Fruit fly (Drosophila melanogaster) whole organism, embryonic: ENCODE results near the gene Rassf.

Source experiments
- Abd-B ChIP-seq: fragments of 200-800 bp; sonication (Bioruptor generic); optimal IDR thresholded peaks from 2 replicates; lab custom pipeline; 2018; ENCODE audit warnings: missing biosample characterization, mild to moderate bottlenecking, missing genetic modification characterization, moderate library complexity
- Antp ChIP-seq: fragments of 200-800 bp; sonication (Bioruptor generic); optimal IDR thresholded peaks from 3 replicates; lab custom pipeline; 2016; ENCODE audit warnings: missing biosample characterization, missing genetic modification characterization
- Atf-2 ChIP-seq: fragments of 200-800 bp; sonication (Bioruptor generic); optimal IDR thresholded peaks from 2 replicates; lab custom pipeline; 2016; ENCODE audit warnings: missing biosample characterization, missing genetic modification characterization
- CG10431 ChIP-seq: fragments of 200-800 bp; sonication (Bioruptor generic); optimal IDR thresholded peaks from 3 replicates; lab custom pipeline; 2018; ENCODE audit warnings: missing biosample characterization, mild to moderate bottlenecking, missing genetic modification characterization
- CG10462 ChIP-seq: fragments of 200-800 bp; sonication (Bioruptor generic); optimal IDR thresholded peaks from 2 replicates; lab custom pipeline; 2016; ENCODE audit warnings: missing biosample characterization, missing genetic modification characterization
- CG11504 ChIP-seq: fragments of 200-800 bp; sonication (Bioruptor generic); optimal IDR thresholded peaks from 3 replicates; lab custom pipeline; 2019; ENCODE audit warnings: missing biosample characterization, mild to moderate bottlenecking, missing genetic modification characterization, moderate library complexity
- CG12155 ChIP-seq: fragments of 200-800 bp; sonication (Bioruptor generic); optimal IDR thresholded peaks from 3 replicates; lab custom pipeline; 2016; ENCODE audit warnings: missing biosample characterization, missing genetic modification characterization
- CG12299 ChIP-seq: fragments of 200-800 bp; sonication (Bioruptor generic); optimal IDR thresholded peaks from 2 replicates; lab custom pipeline; 2018; ENCODE audit warnings: missing biosample characterization, mild to moderate bottlenecking, missing genetic modification characterization
- CG12942 ChIP-seq: fragments of 200-800 bp; sonication (Bioruptor generic); optimal IDR thresholded peaks from 3 replicates; lab custom pipeline; 2016; ENCODE audit warnings: missing biosample characterization, missing genetic modification characterization
- CG14050 ChIP-seq: fragments of 200-800 bp; sonication (Bioruptor generic); IDR thresholded peaks from 3 replicates; pipeline ENCODE4 v1.3.6; 2022; ENCODE audit warnings: missing biosample characterization, missing genetic modification characterization
- CG16863 ChIP-seq: fragments of 200-800 bp; sonication (Bioruptor generic); optimal IDR thresholded peaks from 3 replicates; lab custom pipeline; 2016; ENCODE audit warnings: missing biosample characterization, missing genetic modification characterization
- CG31388 ChIP-seq: fragments of 200-800 bp; sonication (Bioruptor generic); optimal IDR thresholded peaks from 2 replicates; lab custom pipeline; 2016; ENCODE audit warnings: missing biosample characterization, missing genetic modification characterization
- CG34376 ChIP-seq: fragments of 200-800 bp; sonication (Bioruptor generic); optimal IDR thresholded peaks from 2 replicates; lab custom pipeline; 2018; ENCODE audit warnings: missing biosample characterization, mild to moderate bottlenecking, missing genetic modification characterization
- CG42726 ChIP-seq: fragments of 200-800 bp; sonication (Bioruptor generic); IDR thresholded peaks from 2 replicates; pipeline ENCODE4 v1.3.6; 2022; ENCODE audit warnings: missing biosample characterization, missing genetic modification characterization; ENCODE audit not compliant: partially characterized antibody
- CG4328 ChIP-seq: fragments of 200-800 bp; sonication (Bioruptor generic); optimal IDR thresholded peaks from 3 replicates; lab custom pipeline; 2017; ENCODE audit warnings: missing biosample characterization, missing genetic modification reagents, missing genetic modification characterization
- CG43689 ChIP-seq: fragments of 200-800 bp; sonication (Bioruptor generic); IDR thresholded peaks from 2 replicates; pipeline ENCODE4 v1.3.6; 2022; ENCODE audit warnings: missing biosample characterization, missing genetic modification characterization
- CG6791 ChIP-seq: fragments of 200-800 bp; sonication (Bioruptor generic); IDR thresholded peaks from 3 replicates; pipeline ENCODE4 v1.3.6; 2022; ENCODE audit warnings: missing biosample characterization, missing genetic modification characterization; ENCODE audit not compliant: partially characterized antibody
- CG6854 ChIP-seq: fragments of 200-800 bp; sonication (Bioruptor generic); optimal IDR thresholded peaks from 3 replicates; lab custom pipeline; 2017; ENCODE audit warnings: missing biosample characterization, mild to moderate bottlenecking, missing genetic modification characterization
- CG7271 ChIP-seq: fragments of 200-800 bp; sonication (Bioruptor generic); optimal IDR thresholded peaks from 2 replicates; lab custom pipeline; 2018; ENCODE audit warnings: missing biosample characterization, mild to moderate bottlenecking, missing genetic modification characterization, moderate library complexity
- CG7839 ChIP-seq: fragments of 200-800 bp; sonication (Bioruptor generic); optimal IDR thresholded peaks from 3 replicates; lab custom pipeline; 2018; ENCODE audit warnings: missing biosample characterization, mild to moderate bottlenecking, missing genetic modification characterization, moderate library complexity
- CG8290 ChIP-seq, 3 experiments: fragments of 200-800 bp; sonication (Bioruptor generic); optimal IDR thresholded peaks; 2 replicates each; lab custom pipeline; 2016 to 2019; ENCODE audit warnings: missing biosample characterization in 3 of 3, missing genetic modification characterization in 3 of 3, mild to moderate bottlenecking in 2 of 3, moderate library complexity in 1 of 3
- GATAe ChIP-seq: fragments of 200-800 bp; sonication (Bioruptor generic); conservative IDR thresholded peaks from 2 replicates; pipeline ENCODE4 v1.3.6; 2022; ENCODE audit warnings: missing biosample characterization, missing genetic modification characterization
- Hr51 ChIP-seq, 2 experiments: fragments of 200-800 bp; sonication (Bioruptor generic); optimal IDR thresholded peaks; 2 replicates in 1 of 2; 3 replicates in 1 of 2; lab custom pipeline; 2016 to 2018; ENCODE audit warnings: missing biosample characterization in 2 of 2, missing genetic modification characterization in 2 of 2, mild to moderate bottlenecking in 1 of 2, moderate library complexity in 1 of 2
- Lhr ChIP-seq: fragments of 200-800 bp; sonication (Bioruptor generic); optimal IDR thresholded peaks from 3 replicates; lab custom pipeline; 2017; ENCODE audit warnings: mild to moderate bottlenecking, missing biosample characterization, missing genetic modification reagents, missing genetic modification characterization
- Med ChIP-seq: fragments of 200-800 bp; sonication (Bioruptor generic); peaks from one replicate; lab custom pipeline; 2016; ENCODE audit warnings: missing biosample characterization, missing genetic modification characterization, mild to moderate bottlenecking, inconsistent platforms, moderate library complexity
- Oli ChIP-seq: fragments of 200-800 bp; sonication (Bioruptor generic); optimal IDR thresholded peaks from 2 replicates; lab custom pipeline; 2018; ENCODE audit warnings: missing biosample characterization, mild to moderate bottlenecking, missing genetic modification characterization, moderate library complexity
- Sry-β ChIP-seq: fragments of 200-800 bp; sonication (Bioruptor generic); optimal IDR thresholded peaks from 2 replicates; lab custom pipeline; 2018; ENCODE audit warnings: missing biosample characterization, mild to moderate bottlenecking, missing genetic modification characterization, moderate library complexity
- ase ChIP-seq: fragments of 200-800 bp; sonication (Bioruptor generic); IDR thresholded peaks from 3 replicates; pipeline ENCODE4 v1.3.6; 2022; ENCODE audit warnings: missing biosample characterization, missing genetic modification characterization
- ato ChIP-seq: fragments of 200-800 bp; sonication (Bioruptor generic); IDR thresholded peaks from 2 replicates; pipeline ENCODE4 v1.3.6; 2022; ENCODE audit warnings: missing biosample characterization, missing genetic modification characterization; ENCODE audit not compliant: partially characterized antibody
- caup ChIP-seq: fragments of 200-800 bp; sonication (Bioruptor generic); optimal IDR thresholded peaks from 3 replicates; lab custom pipeline; 2017; ENCODE audit warnings: missing biosample characterization, mild to moderate bottlenecking, missing genetic modification characterization, moderate library complexity; ENCODE audit not compliant: severe bottlenecking
- dysf ChIP-seq: fragments of 200-800 bp; sonication (Bioruptor generic); IDR thresholded peaks from 3 replicates; pipeline ENCODE4 v1.3.6; 2022; ENCODE audit warnings: missing biosample characterization, missing genetic modification characterization
- emc ChIP-seq: fragments of 200-800 bp; sonication (Bioruptor generic); optimal IDR thresholded peaks from 2 replicates; lab custom pipeline; 2016; ENCODE audit warnings: missing biosample characterization, missing genetic modification characterization
- fd102C ChIP-seq: fragments of 200-800 bp; sonication (Bioruptor generic); optimal IDR thresholded peaks from 2 replicates; lab custom pipeline; 2018; ENCODE audit warnings: missing biosample characterization, mild to moderate bottlenecking, missing genetic modification characterization, moderate library complexity
- fd64A ChIP-seq: fragments of 200-800 bp; sonication (Bioruptor generic); optimal IDR thresholded peaks from 3 replicates; lab custom pipeline; 2018; ENCODE audit warnings: missing biosample characterization, mild to moderate bottlenecking, missing genetic modification characterization
- gem ChIP-seq: fragments of 200-800 bp; sonication (Bioruptor generic); optimal IDR thresholded peaks from 2 replicates; lab custom pipeline; 2019; ENCODE audit warnings: missing biosample characterization, mild to moderate bottlenecking, missing genetic modification characterization, moderate library complexity
- klu ChIP-seq: fragments of 200-800 bp; sonication (Bioruptor generic); IDR thresholded peaks from 2 replicates; pipeline ENCODE4 v1.3.6; 2022; ENCODE audit warnings: missing biosample characterization, missing genetic modification characterization
- nom ChIP-seq: fragments of 200-800 bp; sonication (Bioruptor generic); optimal IDR thresholded peaks from 2 replicates; lab custom pipeline; 2017; ENCODE audit warnings: missing biosample characterization, missing genetic modification characterization, mild to moderate bottlenecking, moderate library complexity, missing genetic modification reagents
- pan ChIP-seq, 4 experiments: fragments of >200 bp in 3 of 4; fragments of 200-800 bp in 1 of 4; sonication (Bioruptor generic) in 1 of 4; optimal IDR thresholded peaks in 3 of 4; IDR thresholded peaks in 1 of 4; 2 replicates each; pipeline versions ENCODE4 v1.3.6 to Lab custom; 2017 to 2022; ENCODE audit warnings: missing biosample characterization in 2 of 4, missing genetic modification characterization in 2 of 4, mixed read lengths in 1 of 4
- peb ChIP-seq: fragments of 200-800 bp; sonication (Bioruptor generic); IDR thresholded peaks from 2 replicates; pipeline ENCODE4 v1.3.6; 2022; ENCODE audit warnings: missing biosample characterization, missing genetic modification characterization
- pho ChIP-seq: fragments of 200-800 bp; sonication (Bioruptor generic); optimal IDR thresholded peaks from 2 replicates; lab custom pipeline; 2016; ENCODE audit warnings: missing biosample characterization, missing genetic modification characterization
- pnt ChIP-seq: fragments of 200-800 bp; sonication (Bioruptor generic); optimal IDR thresholded peaks from 3 replicates; lab custom pipeline; 2016; ENCODE audit warnings: missing biosample characterization, missing genetic modification characterization
- ranshi ChIP-seq: fragments of 200-800 bp; sonication (Bioruptor generic); IDR thresholded peaks from 2 replicates; pipeline ENCODE4 v1.3.6; 2022; ENCODE audit warnings: missing biosample characterization, missing genetic modification characterization
- sqz ChIP-seq: fragments of 200-800 bp; sonication (Bioruptor generic); optimal IDR thresholded peaks from 3 replicates; lab custom pipeline; 2018; ENCODE audit warnings: missing biosample characterization, mild to moderate bottlenecking, missing genetic modification characterization
- tup ChIP-seq: fragments of 200-800 bp; sonication (Bioruptor generic); optimal IDR thresholded peaks from 2 replicates; lab custom pipeline; 2016; ENCODE audit warnings: missing biosample characterization, mild to moderate bottlenecking, missing genetic modification characterization, moderate library complexity
- vfl ChIP-seq: fragments of 200-800 bp; sonication (Bioruptor generic); optimal IDR thresholded peaks from 2 replicates; lab custom pipeline; 2016; ENCODE audit warnings: missing biosample characterization, missing genetic modification characterization
- wek ChIP-seq: fragments of 200-800 bp; sonication (Bioruptor generic); optimal IDR thresholded peaks from 3 replicates; lab custom pipeline; 2018; ENCODE audit warnings: missing biosample characterization, mild to moderate bottlenecking, missing genetic modification characterization, moderate library complexity
- zfh1 ChIP-seq: fragments of 200-800 bp; sonication (Bioruptor generic); IDR thresholded peaks from 3 replicates; pipeline ENCODE4 v1.3.6; 2022; ENCODE audit warnings: missing biosample characterization, missing genetic modification characterization

Rassf gene

DNA sequence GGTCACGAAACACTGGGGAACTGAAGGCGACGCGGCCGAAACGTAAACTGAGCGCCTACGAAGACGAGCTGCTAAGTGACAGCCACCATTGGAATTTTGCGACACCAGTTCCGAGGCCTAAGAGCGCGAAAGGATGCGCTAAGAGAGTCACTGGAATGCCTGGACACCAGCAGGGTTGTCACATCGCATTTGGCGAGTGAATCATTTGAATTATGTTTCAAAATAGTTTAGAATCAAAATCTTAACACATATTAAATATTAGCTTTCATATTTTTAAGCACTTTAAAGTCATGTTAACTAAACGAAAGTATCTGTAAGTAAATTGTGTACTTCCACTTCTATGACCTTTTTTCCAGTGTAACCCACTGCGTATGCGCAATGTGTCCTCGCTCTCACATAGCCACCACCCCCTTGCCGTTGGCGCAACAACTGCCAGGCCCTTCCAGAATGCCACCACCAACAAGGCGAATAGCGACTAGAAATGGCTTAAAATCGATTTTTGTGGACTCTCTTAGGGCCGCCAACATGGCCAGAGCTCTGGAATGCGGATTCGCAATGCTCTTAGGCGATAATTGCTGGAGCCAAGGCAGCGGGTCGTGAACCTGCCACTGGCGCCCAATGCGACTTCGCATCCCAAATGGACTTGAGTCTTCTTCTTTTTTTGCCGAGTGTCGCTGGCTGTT, 4.9 kb downstream of the Rassf start, which contains the start of gene Cow (continued):
- peak; percentile 69 for TF ChIP-seq CG6854 (GFP tag; lab: Kevin White, UChicago)
- TF ChIP-seq tup (GFP tag; lab: Kevin White, UChicago) = peak; percentile 3
- peak; percentile 70 for TF ChIP-seq CG7839 (tag; lab: Kevin White, UChicago)
- no peak for TF ChIP-seq CG7271 (tag; lab: Kevin White, UChicago)
- TF ChIP-seq Hr51 (GFP tag; optimal IDR thresholded peaks at IDR 0.05; lab: Kevin White, UChicago) = peak; percentile 43 to 73
- no peak for TF ChIP-seq nom (GFP tag; lab: Kevin White, UChicago)
- TF ChIP-seq CG6791 (GFP tag; lab: Robert Waterston, UW) = no peak
- no peak for TF ChIP-seq CG8290 (GFP tag; optimal IDR thresholded peaks at IDR 0.05; lab: Kevin White, UChicago)
- peak in 1 of 2 experiments; percentile 85 for TF ChIP-seq CG8290 (tag; optimal IDR thresholded peaks at IDR 0.05; lab: Kevin White, UChicago)
- no peak for TF ChIP-seq Lhr (GFP tag; lab: Kevin White, UChicago)
- TF ChIP-seq ranshi (GFP tag; lab: Robert Waterston, UW) = peak; percentile 51; the same call in 1 of the 2 replicates
- peak; percentile 94 for TF ChIP-seq Med (GFP tag; lab: Kevin White, UChicago)
- TF ChIP-seq dysf (GFP tag; lab: Robert Waterston, UW) = peak; percentile 82
- peak; percentile 36 for TF ChIP-seq Atf-2 (GFP tag; lab: Kevin White, UChicago)
- no peak for TF ChIP-seq CG42726 (GFP tag; lab: Robert Waterston, UW)
- TF ChIP-seq pan (optimal IDR thresholded peaks at IDR 0.05; lab: Kevin White, UChicago) = no peak
- peak in 1 of 2 experiments; percentile 86 for TF ChIP-seq pan (GFP tag; optimal IDR thresholded peaks at IDR 0.05 in 1 of 2, IDR thresholded peaks at IDR 0.05 in 1 of 2)
- peak; percentile 26 for TF ChIP-seq pnt (GFP tag; lab: Kevin White, UChicago)
- TF ChIP-seq vfl (GFP tag; lab: Kevin White, UChicago) = peak; percentile 18
- no peak for TF ChIP-seq emc
- TF ChIP-seq ase (GFP tag; lab: Robert Waterston, UW) = peak; percentile 24; the same call in 1 of the 3 replicates
- peak; percentile 28 for TF ChIP-seq CG12942 (GFP tag; lab: Kevin White, UChicago)
- no peak for TF ChIP-seq ato (GFP tag; lab: Robert Waterston, UW)
- no peak for TF ChIP-seq fd102C (GFP tag; lab: Kevin White, UChicago)
- peak; percentile 32 for TF ChIP-seq Antp
- TF ChIP-seq gem = peak; percentile 76
- TF ChIP-seq wek (GFP tag; lab: Kevin White, UChicago) = no peak
- peak; percentile 41 for TF ChIP-seq CG16863
- TF ChIP-seq CG10462 (GFP tag; lab: Kevin White, UChicago) = no peak
- TF ChIP-seq CG12155 (GFP tag; lab: Kevin White, UChicago) = peak; percentile 57
- peak; percentile 48; the same call in 1 of the 3 replicates for TF ChIP-seq CG14050 (GFP tag; lab: Robert Waterston, UW)
- peak; percentile 74 for TF ChIP-seq CG11504 (tag; lab: Kevin White, UChicago)
- no peak for TF ChIP-seq peb
- TF ChIP-seq CG34376 = peak; percentile 59
- peak; percentile 52 for TF ChIP-seq Oli
- peak; percentile 78 for TF ChIP-seq caup (GFP tag; lab: Kevin White, UChicago)
- TF ChIP-seq sqz (GFP tag; lab: Kevin White, UChicago) = no peak
- no peak for TF ChIP-seq CG4328 (GFP tag; lab: Kevin White, UChicago)
- TF ChIP-seq Sry-β = no peak
- no peak for TF ChIP-seq CG12299 (tag; lab: Kevin White, UChicago)
- peak; percentile 40; the same call in 1 of the 2 replicates for TF ChIP-seq CG43689 (GFP tag; lab: Robert Waterston, UW)
- peak; percentile 56; the same call in 2 of the 3 replicates for TF ChIP-seq zfh1 (GFP tag; lab: Robert Waterston, UW)
- no peak for TF ChIP-seq CG31388 (GFP tag; lab: Kevin White, UChicago)
- TF ChIP-seq GATAe (GFP tag; lab: Robert Waterston, UW) = no peak
- TF ChIP-seq CG10431 (GFP tag; lab: Kevin White, UChicago) = no peak
- TF ChIP-seq klu = no peak
- no peak for TF ChIP-seq fd64A (GFP tag; lab: Kevin White, UChicago)
- no peak for TF ChIP-seq Abd-B (GFP tag; lab: Kevin White, UChicago)
- peak; percentile 69 for TF ChIP-seq pho (GFP tag; lab: Kevin White, UChicago)
